Worm (Caenorhabditis elegans) whole organism, dauer: Measurements from ENCODE around the gene col-175.

Experiments
- unc-62 ChIP-seq: sonication (generic microtip); optimal IDR thresholded peaks from 2 replicates; lab custom pipeline; 2017; ENCODE audit warnings: missing biosample characterization, missing genetic modification reagents, missing genetic modification characterization

The col-175 gene

ce11 chrX:9195375-9196098 lies 38.9 kb downstream of the col-175 start:
- no peak for TF ChIP-seq unc-62

ce11 chrX:9194081-9194480 lies 40.3 kb downstream of the col-175 start:
- TF ChIP-seq unc-62 = no peak

- TF ChIP-seq unc-62 = no peak
Observed at ce11 chrX:9191795-9192494, 42.5 kb downstream of the col-175 start, which contains the start of gene Y81B9A.1. Gene Y81B9A.1 (plus strand): TSS chrX:9192444.

- TF ChIP-seq unc-62 = no peak
Observed at ce11 chrX:9183836-9184235, 50.6 kb downstream of the col-175 start, which contains the start of gene Y81B9A.2. Gene Y81B9A.2 (plus strand): TSS chrX:9184136.
